Fruit fly (Drosophila melanogaster) whole organism, adult: ENCODE results near the gene enc.

Experiments
- CG11617 ChIP-seq: fragments of 200-800 bp; sonication (Bioruptor generic); optimal IDR thresholded peaks from 2 replicates; lab custom pipeline; 2017; ENCODE audit warnings: mild to moderate bottlenecking, missing biosample characterization, missing genetic modification reagents, missing genetic modification characterization
- CG12768 ChIP-seq: fragments of 200-800 bp; sonication (Bioruptor generic); optimal IDR thresholded peaks from 2 replicates; lab custom pipeline; 2017; ENCODE audit warnings: missing biosample characterization, missing genetic modification characterization, mild to moderate bottlenecking, moderate library complexity, missing genetic modification reagents
- CG14711 ChIP-seq: fragments of 200-800 bp; sonication (Bioruptor generic); optimal IDR thresholded peaks from 2 replicates; lab custom pipeline; 2018; ENCODE audit warnings: missing biosample characterization, mild to moderate bottlenecking, missing genetic modification characterization, moderate library complexity
- CG1620 ChIP-seq: fragments of 200-800 bp; sonication (Bioruptor generic); optimal IDR thresholded peaks from 2 replicates; lab custom pipeline; 2016; ENCODE audit warnings: missing biosample characterization, missing genetic modification characterization
- CG33017 ChIP-seq: fragments of 200-800 bp; sonication (Bioruptor generic); optimal IDR thresholded peaks from 2 replicates; lab custom pipeline; 2018; ENCODE audit warnings: missing biosample characterization, mild to moderate bottlenecking, missing genetic modification characterization, moderate library complexity
- CG5204 ChIP-seq: fragments of 200-800 bp; sonication (Bioruptor generic); optimal IDR thresholded peaks from 2 replicates; lab custom pipeline; 2016; ENCODE audit warnings: missing biosample characterization, missing genetic modification characterization
- CG7045 ChIP-seq: fragments of 200-800 bp; sonication (Bioruptor generic); optimal IDR thresholded peaks from 2 replicates; lab custom pipeline; 2017; ENCODE audit warnings: missing biosample characterization, mild to moderate bottlenecking, missing genetic modification characterization
- CG7101 ChIP-seq: fragments of 200-800 bp; sonication (Bioruptor generic); optimal IDR thresholded peaks from 2 replicates; lab custom pipeline; 2018; ENCODE audit warnings: missing biosample characterization, mild to moderate bottlenecking, missing genetic modification characterization, moderate library complexity
- Clk ChIP-seq: fragments of 200-800 bp; sonication (Bioruptor generic); optimal IDR thresholded peaks from 2 replicates; lab custom pipeline; 2017; ENCODE audit warnings: missing biosample characterization, missing genetic modification characterization
- Crg-1 ChIP-seq: fragments of 200-800 bp; sonication (Bioruptor generic); optimal IDR thresholded peaks from 2 replicates; lab custom pipeline; 2016; ENCODE audit warnings: missing biosample characterization, missing genetic modification characterization
- Hr96 ChIP-seq: fragments of 200-800 bp; sonication (Bioruptor generic); optimal IDR thresholded peaks from 2 replicates; lab custom pipeline; 2016; ENCODE audit warnings: missing biosample characterization, missing genetic modification characterization
- Mnt ChIP-seq: fragments of 200-800 bp; sonication (Bioruptor generic); optimal IDR thresholded peaks from 2 replicates; lab custom pipeline; 2016; ENCODE audit warnings: missing biosample characterization, mild to moderate bottlenecking, missing genetic modification characterization
- bab1 ChIP-seq: fragments of 200-800 bp; sonication (Bioruptor generic); optimal IDR thresholded peaks from 3 replicates; lab custom pipeline; 2019; ENCODE audit warnings: missing biosample characterization, mild to moderate bottlenecking, missing genetic modification characterization, moderate library complexity
- cic ChIP-seq: fragments of 200-800 bp; sonication (Bioruptor generic); optimal IDR thresholded peaks from 2 replicates; lab custom pipeline; 2017; ENCODE audit warnings: missing biosample characterization, mild to moderate bottlenecking, missing genetic modification characterization, moderate library complexity
- cnc ChIP-seq, 2 experiments: fragments of >200 bp; optimal IDR thresholded peaks; 2 replicates each; lab custom pipeline; 2017
- kay ChIP-seq: fragments of 200-800 bp; sonication (Bioruptor generic); peaks from one replicate; lab custom pipeline; 2016; ENCODE audit warnings: missing biosample characterization, missing genetic modification characterization, borderline replicate concordance
- ovo ChIP-seq: fragments of 200-800 bp; sonication (Bioruptor generic); optimal IDR thresholded peaks from 2 replicates; lab custom pipeline; 2016; ENCODE audit warnings: missing biosample characterization, missing genetic modification characterization
- pad ChIP-seq: fragments of 200-800 bp; sonication (Bioruptor generic); optimal IDR thresholded peaks from 3 replicates; lab custom pipeline; 2017; ENCODE audit warnings: missing biosample characterization, missing genetic modification characterization, mild to moderate bottlenecking, moderate library complexity, missing genetic modification reagents
- tj ChIP-seq: fragments of 200-800 bp; sonication (Bioruptor generic); optimal IDR thresholded peaks from 3 replicates; lab custom pipeline; 2017; ENCODE audit warnings: missing biosample characterization, mild to moderate bottlenecking, missing genetic modification characterization, moderate library complexity
- toe ChIP-seq: fragments of 200-800 bp; sonication (Bioruptor generic); optimal IDR thresholded peaks from 2 replicates; lab custom pipeline; 2016; ENCODE audit warnings: missing biosample characterization, missing genetic modification characterization

Gene enc

DNA sequence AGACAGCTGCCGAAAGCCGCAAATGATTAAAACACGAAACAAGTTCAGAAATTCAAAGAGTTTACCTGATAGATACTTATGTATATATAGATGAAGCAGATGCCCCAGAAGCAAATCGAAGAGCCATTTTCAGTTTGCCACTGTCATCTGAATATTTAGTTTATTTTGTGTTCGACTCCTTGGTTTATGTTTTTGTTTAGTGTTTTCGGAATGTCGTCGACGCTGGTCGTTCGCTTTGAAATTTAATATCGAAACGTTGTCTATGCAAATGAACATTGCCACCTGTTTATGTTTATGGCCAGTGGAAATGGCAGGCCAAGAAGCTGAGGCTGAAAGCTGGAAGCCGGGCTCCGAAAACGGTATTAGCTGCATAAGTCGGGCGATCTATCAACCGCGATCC, 32.6 kb downstream of the enc start:
- TF ChIP-seq Mnt (no peak), tj (GFP tag; lab: Kevin White, UChicago) (no peak), cic (GFP tag; lab: Kevin White, UChicago) (no peak), toe (no peak), CG7045 (GFP tag; lab: Kevin White, UChicago) (no peak), kay (GFP tag; lab: Kevin White, UChicago) (no peak), Crg-1 (GFP tag; lab: Kevin White, UChicago) (no peak), CG1620 (no peak), CG14711 (no peak), CG7101 (tag; lab: Kevin White, UChicago) (no peak)

DNA sequence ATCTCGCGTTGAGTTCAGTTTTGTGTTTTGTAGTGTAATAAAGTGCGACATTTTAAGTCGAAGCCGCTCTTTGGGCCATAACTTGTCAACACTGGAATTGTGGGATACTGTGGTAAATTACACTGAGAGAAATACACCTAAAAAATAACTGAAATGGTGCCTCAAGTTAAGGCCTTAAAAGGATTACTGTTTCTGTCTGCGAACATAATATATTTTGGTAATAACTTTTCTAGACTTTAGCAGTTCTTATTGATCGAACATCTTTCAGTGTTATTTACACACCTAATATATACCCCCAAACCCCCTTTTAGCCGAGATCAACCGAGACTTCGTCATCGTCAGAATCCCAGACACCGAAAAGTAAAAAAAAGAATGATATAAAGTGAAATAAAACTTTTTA, 33.4 kb downstream of the enc start:
- no peak for TF ChIP-seq cic (GFP tag; lab: Kevin White, UChicago)
- TF ChIP-seq CG11617, result no peak
- TF ChIP-seq Crg-1 (GFP tag; lab: Kevin White, UChicago), result no peak
- TF ChIP-seq cnc (optimal IDR thresholded peaks at IDR 0.05; lab: Kevin White, UChicago), result no peak
- TF ChIP-seq CG7101 (tag; lab: Kevin White, UChicago), result no peak

DNA sequence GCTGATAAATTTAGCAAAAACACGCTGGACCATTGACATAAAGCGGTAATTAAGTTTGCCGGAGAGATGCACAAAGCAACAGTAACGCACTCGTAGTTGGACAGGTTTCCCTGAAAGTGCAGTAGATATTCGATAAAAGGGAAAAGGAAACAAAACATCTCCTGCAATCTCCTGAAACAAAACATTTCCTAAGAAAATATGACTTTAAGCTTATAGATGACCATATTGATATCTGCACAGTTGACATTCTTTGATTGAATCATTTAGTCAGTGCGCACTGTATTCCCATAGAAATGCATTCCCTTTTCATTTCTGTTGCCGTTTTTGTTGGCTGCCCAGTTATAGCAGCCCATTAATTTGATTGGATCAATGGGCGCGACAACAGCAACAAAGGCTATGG, 34.4 kb downstream of the enc start:
- TF ChIP-seq Mnt (no peak), bab1 (GFP tag; lab: Kevin White, UChicago) (no peak), Hr96 (GFP tag; lab: Kevin White, UChicago) (no peak), ovo (no peak), CG7045 (GFP tag; lab: Kevin White, UChicago) (no peak), kay (GFP tag; lab: Kevin White, UChicago) (no peak), CG11617 (no peak), CG14711 (no peak), Clk (GFP tag; lab: Kevin White, UChicago) (no peak), Crg-1 (GFP tag; lab: Kevin White, UChicago) (no peak), CG12768 (GFP tag; lab: Kevin White, UChicago) (no peak), cic (GFP tag; lab: Kevin White, UChicago) (no peak), CG33017 (no peak), CG1620 (no peak), cnc (optimal IDR thresholded peaks at IDR 0.05; lab: Kevin White, UChicago) (no peak), CG5204 (no peak)

dm6 chr3L:3855194-3855980, 36.9 kb downstream of the enc start:
- TF ChIP-seq CG12768 (GFP tag; lab: Kevin White, UChicago), result no peak
- no peak for TF ChIP-seq pad (GFP tag; lab: Kevin White, UChicago)
- TF ChIP-seq CG11617, result no peak
- TF ChIP-seq tj (GFP tag; lab: Kevin White, UChicago), result no peak
- TF ChIP-seq Clk (GFP tag; lab: Kevin White, UChicago), result no peak
- no peak for TF ChIP-seq cic (GFP tag; lab: Kevin White, UChicago)
- TF ChIP-seq CG14711, result no peak
- TF ChIP-seq cnc (optimal IDR thresholded peaks at IDR 0.05; lab: Kevin White, UChicago), result no peak
- no peak for TF ChIP-seq kay (GFP tag; lab: Kevin White, UChicago)
- no peak for TF ChIP-seq CG7045 (GFP tag; lab: Kevin White, UChicago)
- TF ChIP-seq bab1 (GFP tag; lab: Kevin White, UChicago), result no peak
- no peak for TF ChIP-seq CG5204

DNA sequence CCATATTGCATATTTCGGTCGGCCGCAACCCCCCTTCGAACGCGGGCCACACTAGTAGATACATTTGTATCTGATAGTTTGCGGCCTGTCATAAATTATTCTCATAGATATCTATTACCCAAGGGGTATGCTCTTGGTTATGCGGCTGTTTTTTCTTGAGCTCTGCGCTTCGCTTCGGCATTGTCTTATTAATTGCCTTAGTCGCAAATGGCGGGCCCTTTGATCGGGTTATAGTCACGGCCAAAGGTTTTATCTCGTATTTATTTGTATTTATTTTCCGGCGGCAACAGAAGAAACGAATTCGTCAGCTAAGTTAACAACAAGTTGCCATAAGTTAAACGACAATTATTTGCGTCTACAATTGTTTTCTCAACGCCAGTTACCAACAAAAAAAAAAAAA, 37.5 kb downstream of the enc start:
- TF ChIP-seq Clk (GFP tag; lab: Kevin White, UChicago) (no peak), kay (GFP tag; lab: Kevin White, UChicago) (peak; percentile 61)

DNA sequence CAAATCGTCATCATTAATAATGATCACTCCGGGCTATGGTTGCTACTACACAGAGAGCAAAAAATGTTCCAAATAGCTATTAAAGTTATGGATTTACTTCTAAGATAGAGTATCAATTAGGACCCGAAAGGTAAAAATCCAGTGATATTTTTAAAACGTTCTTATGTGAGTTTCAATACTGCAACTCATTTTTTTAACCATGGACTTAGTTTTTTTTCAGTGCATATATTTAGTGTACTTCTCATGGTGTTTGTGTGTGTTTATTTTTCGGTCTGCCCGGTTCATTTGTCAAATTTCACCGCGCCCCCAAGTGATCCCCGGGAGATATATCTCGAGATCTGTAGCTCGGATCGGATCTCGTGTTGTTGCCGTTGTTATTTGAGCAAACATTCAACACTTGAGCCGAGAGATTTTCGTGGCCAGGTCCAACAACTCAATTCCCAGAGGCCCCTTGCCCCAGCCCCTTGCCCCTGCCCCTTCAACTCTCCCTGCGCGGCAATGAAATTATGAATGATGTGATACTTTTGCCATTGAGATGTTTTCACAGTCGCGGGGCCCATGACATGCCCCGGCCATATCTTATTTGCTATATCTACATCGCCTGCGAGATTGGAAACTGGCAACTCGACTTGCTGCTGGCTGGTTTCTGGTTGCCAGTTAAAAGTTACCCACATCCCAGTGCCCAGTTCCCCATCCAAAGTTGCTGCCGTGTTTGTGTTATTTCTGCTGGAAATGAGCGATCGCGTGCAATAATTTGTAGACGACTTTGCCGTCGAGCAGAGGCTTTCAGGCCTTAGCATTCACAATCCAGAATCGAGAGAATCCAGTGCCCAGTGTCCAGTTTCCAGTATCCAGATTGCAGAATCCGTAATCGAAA, 44.3 kb downstream of the enc start:
- no peak for TF ChIP-seq CG7101 (tag; lab: Kevin White, UChicago)
- no peak for TF ChIP-seq Mnt

dm6 chr3L:3863462-3863861, 45.0 kb downstream of the enc start:
- TF ChIP-seq cnc (optimal IDR thresholded peaks at IDR 0.05; lab: Kevin White, UChicago) (no peak), pad (GFP tag; lab: Kevin White, UChicago) (no peak), CG33017 (no peak), CG5204 (no peak), Clk (GFP tag; lab: Kevin White, UChicago) (no peak), Crg-1 (GFP tag; lab: Kevin White, UChicago) (no peak), toe (no peak), CG12768 (GFP tag; lab: Kevin White, UChicago) (no peak), CG11617 (no peak), tj (GFP tag; lab: Kevin White, UChicago) (no peak), CG7101 (tag; lab: Kevin White, UChicago) (no peak), CG7045 (GFP tag; lab: Kevin White, UChicago) (no peak), ovo (no peak), Hr96 (GFP tag; lab: Kevin White, UChicago) (no peak), kay (GFP tag; lab: Kevin White, UChicago) (no peak), cic (GFP tag; lab: Kevin White, UChicago) (no peak), bab1 (GFP tag; lab: Kevin White, UChicago) (no peak), CG1620 (no peak)
